Worm (Caenorhabditis elegans): ENCODE results near the gene ran-5.

The ran-5 gene

ce11 chrII:6024879-6025278 lies 23.0 kb upstream of the ran-5 start, which contains the start of gene R12C12.9:
R12C12.9 (minus strand) TSS chrII:6024979.
- TF ChIP-seq C34F6.9 (tag; optimal IDR thresholded peaks at IDR 0.05) (no peak), lin-11 (tag; optimal IDR thresholded peaks at IDR 0.05) (no peak)

- TF ChIP-seq sma-3 (GFP tag; optimal IDR thresholded peaks at IDR 0.05) (no peak), nhr-129 (tag; optimal IDR thresholded peaks at IDR 0.05) (peak; percentile 7), peb-1 (tag; optimal IDR thresholded peaks at IDR 0.05) (no peak), fos-1 (tag; optimal IDR thresholded peaks at IDR 0.05) (peak; percentile 37), Y55F3AM.14 (GFP tag; optimal IDR thresholded peaks at IDR 0.05) (no peak), skn-1 (tag; optimal IDR thresholded peaks at IDR 0.05) (no peak), crh-2 (tag; optimal IDR thresholded peaks at IDR 0.05) (peak; percentile 16), nhr-11 (tag; optimal IDR thresholded peaks at IDR 0.05) (no peak), elt-1 (tag; optimal IDR thresholded peaks at IDR 0.05) (no peak), F13H6.1 (tag; optimal IDR thresholded peaks at IDR 0.05) (peak; percentile 3)
Measured at ce11 chrII:6025647-6026046, 22.3 kb upstream of the ran-5 start.

- peak in 1 of 2 experiments; percentile 56 for TF ChIP-seq lsy-2 (tag; optimal IDR thresholded peaks at IDR 0.05)
- no peak for TF ChIP-seq mab-5 (tag; optimal IDR thresholded peaks at IDR 0.05)
- TF ChIP-seq nhr-11 (tag; optimal IDR thresholded peaks at IDR 0.05), result no peak
- no peak for TF ChIP-seq elt-3 (tag; optimal IDR thresholded peaks at IDR 0.05)
- peak; percentile 99 for TF ChIP-seq fos-1 (tag; optimal IDR thresholded peaks at IDR 0.05)
- peak; percentile 78 for TF ChIP-seq F13H6.1 (tag; optimal IDR thresholded peaks at IDR 0.05)
- peak; percentile 28 for TF ChIP-seq lin-13 (GFP tag; optimal IDR thresholded peaks at IDR 0.05)
- peak; percentile 84 for TF ChIP-seq sma-9 (GFP tag; optimal IDR thresholded peaks at IDR 0.05)
- TF ChIP-seq sma-9 (tag; optimal IDR thresholded peaks at IDR 0.05), result no peak
- TF ChIP-seq nhr-129 (tag; optimal IDR thresholded peaks at IDR 0.05), result no peak
- peak; percentile 13 for TF ChIP-seq egl-27 (tag; optimal IDR thresholded peaks at IDR 0.05)
- TF ChIP-seq gmeb-1 (tag; optimal IDR thresholded peaks at IDR 0.05), result peak; percentile 74
- peak; percentile 61 for TF ChIP-seq sma-3 (GFP tag; optimal IDR thresholded peaks at IDR 0.05)
- peak; percentile 89 for TF ChIP-seq skn-1 (tag; optimal IDR thresholded peaks at IDR 0.05)
- no peak for TF ChIP-seq nhr-237 (tag; optimal IDR thresholded peaks at IDR 0.05)
- peak; percentile 86 for TF ChIP-seq crh-2 (tag; optimal IDR thresholded peaks at IDR 0.05)
- no peak for TF ChIP-seq elt-1 (tag; optimal IDR thresholded peaks at IDR 0.05)
Measured at ce11 chrII:6026646-6027045, 21.3 kb upstream of the ran-5 start.

- TF ChIP-seq Y55F3AM.14 (GFP tag; optimal IDR thresholded peaks at IDR 0.05) (no peak), sma-3 (GFP tag; optimal IDR thresholded peaks at IDR 0.05) (no peak), sem-4 (tag; optimal IDR thresholded peaks at IDR 0.05) (no peak), gmeb-1 (tag; optimal IDR thresholded peaks at IDR 0.05) (no peak), nhr-12 (tag; optimal IDR thresholded peaks at IDR 0.05) (no peak), crh-2 (tag; optimal IDR thresholded peaks at IDR 0.05) (no peak), nhr-10 (tag; optimal IDR thresholded peaks at IDR 0.05) (no peak), lin-13 (GFP tag; optimal IDR thresholded peaks at IDR 0.05) (no peak), nhr-129 (tag; optimal IDR thresholded peaks at IDR 0.05) (peak; percentile 80), aly-2 (tag; optimal IDR thresholded peaks at IDR 0.05) (no peak), F13H6.1 (tag; optimal IDR thresholded peaks at IDR 0.05) (peak; percentile 65), unc-62 (GFP tag; optimal IDR thresholded peaks at IDR 0.05) (no peak), mbf-1 (tag; optimal IDR thresholded peaks at IDR 0.05) (no peak), ZK546.5 (tag; optimal IDR thresholded peaks at IDR 0.05) (no peak), mab-5 (tag; optimal IDR thresholded peaks at IDR 0.05) (peak; percentile 6), dmd-4 (tag; optimal IDR thresholded peaks at IDR 0.05) (no peak), nhr-77 (tag; optimal IDR thresholded peaks at IDR 0.05) (no peak), R02D3.7 (tag; optimal IDR thresholded peaks at IDR 0.05) (no peak), ztf-1 (GFP tag; conservative IDR thresholded peaks at IDR 0.05) (no peak), nhr-237 (tag; optimal IDR thresholded peaks at IDR 0.05) (no peak), nhr-23 (tag; optimal IDR thresholded peaks at IDR 0.05) (no peak), elt-3 (tag; optimal IDR thresholded peaks at IDR 0.05) (no peak), unc-39 (tag; optimal IDR thresholded peaks at IDR 0.05) (no peak), mdl-1 (tag; optimal IDR thresholded peaks at IDR 0.05) (no peak), ceh-16 (tag; optimal IDR thresholded peaks at IDR 0.05) (no peak), ama-1 (optimal IDR thresholded peaks at IDR 0.05) (no peak), nhr-11 (tag; optimal IDR thresholded peaks at IDR 0.05) (no peak), elt-1 (tag; optimal IDR thresholded peaks at IDR 0.05) (no peak), ztf-4 (tag; optimal IDR thresholded peaks at IDR 0.05) (no peak), nhr-6 (tag; optimal IDR thresholded peaks at IDR 0.05) (no peak), skn-1 (tag; optimal IDR thresholded peaks at IDR 0.05) (no peak), sma-9 (GFP tag; optimal IDR thresholded peaks at IDR 0.05) (peak; percentile 54), sma-9 (tag; optimal IDR thresholded peaks at IDR 0.05) (no peak), egl-27 (tag; optimal IDR thresholded peaks at IDR 0.05) (no peak), lin-39 (tag; optimal IDR thresholded peaks at IDR 0.05) (no peak), unc-55 (GFP tag; optimal IDR thresholded peaks at IDR 0.05) (no peak), fos-1 (tag; optimal IDR thresholded peaks at IDR 0.05) (no peak), lsy-2 (tag; optimal IDR thresholded peaks at IDR 0.05) (peak in 1 of 2 experiments; percentile 37), nhr-21 (tag; optimal IDR thresholded peaks at IDR 0.05) (no peak), ceh-82 (tag; optimal IDR thresholded peaks at IDR 0.05) (no peak), ztf-11 (tag; optimal IDR thresholded peaks at IDR 0.05) (no peak), peb-1 (tag; optimal IDR thresholded peaks at IDR 0.05) (no peak), snpc-4 (tag; optimal IDR thresholded peaks at IDR 0.05) (no peak)
Measured at ce11 chrII:6028594-6029141, 19.2 kb upstream of the ran-5 start.

Measured in whole organism, L2 larva.